Worm (Caenorhabditis elegans): ENCODE results near the gene snt-6.

- TF ChIP-seq lin-11 (tag; optimal IDR thresholded peaks at IDR 0.05) (no peak), hlh-6 (tag; optimal IDR thresholded peaks at IDR 0.05) (no peak), dmd-4 (tag; optimal IDR thresholded peaks at IDR 0.05; ENCODE audit: borderline replicate concordance) (no peak), unc-3 (GFP tag; conservative IDR thresholded peaks at IDR 0.05) (no peak), unc-3 (tag; optimal IDR thresholded peaks at IDR 0.05) (no peak), dve-1 (tag; optimal IDR thresholded peaks at IDR 0.05) (no peak), ceh-24 (tag; optimal IDR thresholded peaks at IDR 0.05) (no peak), zip-5 (tag; optimal IDR thresholded peaks at IDR 0.05) (no peak), unc-42 (tag; optimal IDR thresholded peaks at IDR 0.05) (peak; percentile 21), hlh-13 (GFP tag; optimal IDR thresholded peaks at IDR 0.05) (no peak), C08G9.2 (tag; optimal IDR thresholded peaks at IDR 0.05) (no peak), tbx-2 (tag; optimal IDR thresholded peaks at IDR 0.05) (no peak), hlh-30 (tag; optimal IDR thresholded peaks at IDR 0.05; ENCODE audit: insufficient read depth) (no peak), pqm-1 (tag; optimal IDR thresholded peaks at IDR 0.05) (no peak), pha-4 (tag; optimal IDR thresholded peaks at IDR 0.05) (no peak)
Observed at ce11 chrII:762942-763341, 12.9 kb upstream of the snt-6 start.

Data from whole organism, late embryonic.